Worm (Caenorhabditis elegans) whole organism, young adult: Measurements from ENCODE around the gene ram-5.

ENCODE experiments used
- B0035.1 ChIP-seq: sonication (generic microtip); optimal IDR thresholded peaks from 2 replicates; lab custom pipeline; 2016; ENCODE audit warnings: missing genetic modification characterization, mild to moderate bottlenecking, missing compliant biosample characterization, missing genotype, missing genetic modification reagents
- B0261.1 ChIP-seq: sonication (generic microtip); optimal IDR thresholded peaks from 2 replicates; lab custom pipeline; 2016; ENCODE audit warnings: mild to moderate bottlenecking, missing genetic modification characterization, moderate library complexity, missing compliant biosample characterization
- C17E4.6 ChIP-seq: fragments of 200-800 bp; sonication (Bioruptor generic); IDR thresholded peaks from 2 replicates; pipeline ENCODE4 v1.3.6; 2022; ENCODE audit warnings: missing genetic modification reagents, missing genetic modification characterization, missing compliant biosample characterization
- D2030.7 ChIP-seq: fragments of 200-800 bp; sonication (Bioruptor generic); IDR thresholded peaks from 2 replicates; pipeline ENCODE4 v1.3.6; 2022; ENCODE audit warnings: missing genetic modification reagents, missing genetic modification characterization, missing compliant biosample characterization
- F49E8.2 ChIP-seq: sonication (generic microtip); optimal IDR thresholded peaks from 3 replicates; lab custom pipeline; 2017; ENCODE audit warnings: missing genetic modification characterization, mild to moderate bottlenecking, missing compliant biosample characterization, antibody characterized with exemption, moderate library complexity; ENCODE audit not compliant: insufficient read depth
- F52B5.7 ChIP-seq: sonication (generic microtip); optimal IDR thresholded peaks from 2 replicates; lab custom pipeline; 2016; ENCODE audit warnings: mild to moderate bottlenecking, missing genetic modification characterization, missing compliant biosample characterization
- F57A8.1 ChIP-seq: fragments of 200-800 bp; sonication (Bioruptor generic); optimal IDR thresholded peaks from 2 replicates; lab custom pipeline; 2018; ENCODE audit warnings: mild to moderate bottlenecking, missing genetic modification characterization, moderate library complexity, missing compliant biosample characterization
- Y53F4B.3 ChIP-seq: fragments of 200-800 bp; sonication (Bioruptor generic); IDR thresholded peaks from 2 replicates; pipeline ENCODE4 v1.3.6; 2022; ENCODE audit warnings: missing genetic modification reagents, missing genetic modification characterization, missing compliant biosample characterization
- Y79H2A.3 ChIP-seq: fragments of 200-800 bp; sonication (Bioruptor generic); conservative IDR thresholded peaks from 2 replicates; pipeline ENCODE4 v1.3.6; 2022; ENCODE audit warnings: missing genetic modification reagents, missing genetic modification characterization, missing compliant biosample characterization
- Y95B8A.8 ChIP-seq: fragments of 200-800 bp; sonication (Bioruptor generic); IDR thresholded peaks from 2 replicates; pipeline ENCODE4 v1.3.6; 2022; ENCODE audit warnings: missing genetic modification reagents, missing genetic modification characterization, missing compliant biosample characterization
- ZK185.1 ChIP-seq: sonication (generic microtip); optimal IDR thresholded peaks from 2 replicates; lab custom pipeline; 2016; ENCODE audit warnings: mild to moderate bottlenecking, missing genetic modification characterization, missing compliant biosample characterization; ENCODE audit not compliant: poor library complexity, severe bottlenecking
- ama-1 ChIP-seq, 3 experiments: fragments of 150-350 bp in 1 of 3; sonication (generic microtip) in 2 of 3; optimal IDR thresholded peaks; 2 replicates each; lab custom pipeline; 2014 to 2018; ENCODE audit warnings: missing biosample characterization in 2 of 3, missing genetic modification characterization in 2 of 3, missing genetic modification reagents in 2 of 3
- aptf-2 ChIP-seq: fragments of 200-800 bp; sonication (Bioruptor generic); conservative IDR thresholded peaks from 2 replicates; pipeline ENCODE4 v1.3.6; 2022; ENCODE audit warnings: missing genetic modification reagents, missing genetic modification characterization, missing compliant biosample characterization
- aptf-3 ChIP-seq: fragments of 200-800 bp; sonication (Bioruptor generic); IDR thresholded peaks from 2 replicates; pipeline ENCODE4 v1.3.6; 2022; ENCODE audit warnings: missing genetic modification characterization, missing compliant biosample characterization
- ccch-3 ChIP-seq: fragments of 200-800 bp; sonication (Bioruptor generic); optimal IDR thresholded peaks from 2 replicates; lab custom pipeline; 2018; ENCODE audit warnings: mild to moderate bottlenecking, missing genetic modification characterization, missing compliant biosample characterization
- ceh-100 ChIP-seq: fragments of 200-800 bp; sonication (Bioruptor generic); IDR thresholded peaks from 2 replicates; pipeline ENCODE4 v1.3.6; 2022; ENCODE audit warnings: missing genetic modification reagents, missing genetic modification characterization, missing compliant biosample characterization
- ceh-58 ChIP-seq: fragments of 200-800 bp; sonication (Bioruptor generic); IDR thresholded peaks from 2 replicates; pipeline ENCODE4 v1.3.6; 2022; ENCODE audit warnings: missing genetic modification characterization, missing compliant biosample characterization
- ceh-79 ChIP-seq: sonication (generic microtip); optimal IDR thresholded peaks from 2 replicates; lab custom pipeline; 2017; ENCODE audit warnings: mild to moderate bottlenecking, missing genetic modification characterization, missing compliant biosample characterization
- chd-7 ChIP-seq: sonication (generic microtip); optimal IDR thresholded peaks from 2 replicates; lab custom pipeline; 2016; ENCODE audit warnings: mild to moderate bottlenecking, missing genetic modification characterization, moderate library complexity, missing compliant biosample characterization
- dpl-1 ChIP-seq: fragments of 150-350 bp; optimal IDR thresholded peaks from 2 replicates; lab custom pipeline; 2014; ENCODE audit warnings: missing biosample characterization, missing genetic modification reagents, missing genetic modification characterization
- efl-1 ChIP-seq: fragments of 150-350 bp; optimal IDR thresholded peaks from 2 replicates; lab custom pipeline; 2014; ENCODE audit warnings: missing biosample characterization, missing genetic modification reagents, missing genetic modification characterization
- egl-18 ChIP-seq: fragments of 200-800 bp; sonication (Bioruptor generic); IDR thresholded peaks from 2 replicates; pipeline ENCODE4 v1.3.6; 2022; ENCODE audit warnings: missing genetic modification reagents, missing genetic modification characterization, missing compliant biosample characterization
- ekl-4 ChIP-seq: fragments of 200-800 bp; sonication (Bioruptor generic); IDR thresholded peaks from 2 replicates; pipeline ENCODE4 v1.3.6; 2022; ENCODE audit warnings: missing genetic modification reagents, missing genetic modification characterization, missing compliant biosample characterization
- fkh-3 ChIP-seq: sonication (generic microtip); optimal IDR thresholded peaks from 2 replicates; lab custom pipeline; 2016; ENCODE audit warnings: mild to moderate bottlenecking, missing genetic modification characterization, missing compliant biosample characterization
- gei-17 ChIP-seq: fragments of 200-800 bp; sonication (Bioruptor generic); optimal IDR thresholded peaks from 2 replicates; lab custom pipeline; 2018; ENCODE audit warnings: mild to moderate bottlenecking, missing genetic modification characterization, missing compliant biosample characterization
- him-1 ChIP-seq: sonication (generic microtip); optimal IDR thresholded peaks from 2 replicates; lab custom pipeline; 2016; ENCODE audit warnings: missing genotype, missing genetic modification reagents, missing genetic modification characterization, missing compliant biosample characterization
- hrde-1 ChIP-seq: sonication (generic microtip); optimal IDR thresholded peaks from 2 replicates; lab custom pipeline; 2016; ENCODE audit warnings: missing genetic modification characterization, mild to moderate bottlenecking, missing compliant biosample characterization, moderate library complexity, missing genotype, missing genetic modification reagents, borderline replicate concordance
- hsf-1 ChIP-seq: fragments of 200-800 bp; sonication (Bioruptor generic); IDR thresholded peaks from 2 replicates; pipeline ENCODE4 v1.3.6; 2022; ENCODE audit warnings: missing genetic modification reagents, missing genetic modification characterization, missing compliant biosample characterization
- lag-1 ChIP-seq: fragments of 200-800 bp; sonication (Bioruptor generic); IDR thresholded peaks from 2 replicates; pipeline ENCODE4 v1.3.6; 2022; ENCODE audit warnings: missing genetic modification reagents, missing genetic modification characterization, missing compliant biosample characterization
- let-526 ChIP-seq: fragments of 200-800 bp; sonication (Bioruptor generic); IDR thresholded peaks from 2 replicates; pipeline ENCODE4 v1.3.6; 2022; ENCODE audit warnings: missing genetic modification reagents, missing genetic modification characterization, missing compliant biosample characterization
- let-607 ChIP-seq, 2 experiments: fragments of 200-800 bp in 1 of 2; sonication (Bioruptor generic) in 1 of 2; sonication (generic microtip) in 1 of 2; optimal IDR thresholded peaks; 2 replicates each; lab custom pipeline; 2016 to 2018; ENCODE audit warnings: mild to moderate bottlenecking in 2 of 2, missing compliant biosample characterization in 2 of 2, missing genetic modification characterization in 2 of 2, moderate library complexity in 2 of 2, missing genotype in 1 of 2
- lin-26 ChIP-seq: fragments of 200-800 bp; sonication (Bioruptor generic); IDR thresholded peaks from 2 replicates; pipeline ENCODE4 v1.3.6; 2022; ENCODE audit warnings: missing genetic modification reagents, missing genetic modification characterization, missing compliant biosample characterization
- lin-35 ChIP-seq, 3 experiments: fragments of 150-350 bp in 2 of 3; sonication (generic microtip) in 1 of 3; optimal IDR thresholded peaks; 2 replicates each; lab custom pipeline; 2014 to 2018; ENCODE audit warnings: missing biosample characterization in 3 of 3, missing genetic modification characterization in 3 of 3, missing genetic modification reagents in 3 of 3
- lin-40 ChIP-seq: sonication (generic microtip); optimal IDR thresholded peaks from 2 replicates; lab custom pipeline; 2016; ENCODE audit warnings: missing genetic modification characterization, mild to moderate bottlenecking, missing compliant biosample characterization, missing genotype, missing genetic modification reagents
- lin-54 ChIP-seq: fragments of 200-800 bp; sonication (Bioruptor generic); optimal IDR thresholded peaks from 2 replicates; lab custom pipeline; 2018; ENCODE audit warnings: mild to moderate bottlenecking, missing genetic modification characterization, missing compliant biosample characterization
- lsl-1 ChIP-seq: fragments of 200-800 bp; sonication (Bioruptor generic); optimal IDR thresholded peaks from 2 replicates; lab custom pipeline; 2018; ENCODE audit warnings: mild to moderate bottlenecking, missing genetic modification characterization, moderate library complexity, missing compliant biosample characterization
- madf-10 ChIP-seq: sonication (generic microtip); optimal IDR thresholded peaks from 2 replicates; lab custom pipeline; 2016; ENCODE audit warnings: mild to moderate bottlenecking, missing genetic modification characterization, missing compliant biosample characterization
- madf-3 ChIP-seq: fragments of 200-800 bp; sonication (Bioruptor generic); IDR thresholded peaks from 2 replicates; pipeline ENCODE4 v1.3.6; 2022; ENCODE audit warnings: missing genetic modification reagents, missing genetic modification characterization, missing compliant biosample characterization
- madf-6 ChIP-seq: fragments of 200-800 bp; sonication (Bioruptor generic); IDR thresholded peaks from 2 replicates; pipeline ENCODE4 v1.3.6; 2022; ENCODE audit warnings: missing genetic modification reagents, missing genetic modification characterization, missing compliant biosample characterization
- mcd-1 ChIP-seq: fragments of 200-800 bp; sonication (Bioruptor generic); IDR thresholded peaks from 2 replicates; pipeline ENCODE4 v1.3.6; 2022; ENCODE audit warnings: missing genetic modification reagents, missing genetic modification characterization, missing compliant biosample characterization
- nfya-1 ChIP-seq: sonication (generic microtip); optimal IDR thresholded peaks from 2 replicates; lab custom pipeline; 2017; ENCODE audit warnings: antibody characterized with exemption, missing compliant biosample characterization, missing genetic modification characterization, borderline replicate concordance; ENCODE audit not compliant: insufficient read depth
- nhr-90 ChIP-seq: sonication (generic microtip); optimal IDR thresholded peaks from 2 replicates; lab custom pipeline; 2016; ENCODE audit warnings: missing genotype, mild to moderate bottlenecking, missing genetic modification characterization, missing compliant biosample characterization
- sdz-38 ChIP-seq: sonication (generic microtip); optimal IDR thresholded peaks from 2 replicates; lab custom pipeline; 2016; ENCODE audit warnings: missing genotype, missing genetic modification characterization, missing compliant biosample characterization
- sea-2 ChIP-seq: fragments of 200-800 bp; sonication (Bioruptor generic); IDR thresholded peaks from 2 replicates; pipeline ENCODE4 v1.3.6; 2022; ENCODE audit warnings: missing genetic modification characterization, missing compliant biosample characterization
- snpc-1.1 ChIP-seq: sonication (generic microtip); optimal IDR thresholded peaks from 2 replicates; lab custom pipeline; 2017; ENCODE audit warnings: missing genetic modification characterization, mild to moderate bottlenecking, missing compliant biosample characterization, antibody characterized with exemption, moderate library complexity, missing genotype, missing genetic modification reagents; ENCODE audit not compliant: insufficient read depth
- snpc-4 ChIP-seq, 5 experiments: fragments of 150-350 bp in 1 of 5; sonication (generic microtip) in 4 of 5; optimal IDR thresholded peaks; 2 replicates each; lab custom pipeline; 2014 to 2018; ENCODE audit warnings: missing genetic modification characterization in 5 of 5, missing biosample characterization in 3 of 5, antibody characterized with exemption in 2 of 5, mild to moderate bottlenecking in 2 of 5, missing compliant biosample characterization in 2 of 5, missing genotype in 2 of 5, moderate library complexity in 2 of 5, missing genetic modification reagents in 1 of 5
- ztf-22 ChIP-seq: fragments of 200-800 bp; sonication (Bioruptor generic); optimal IDR thresholded peaks from 2 replicates; lab custom pipeline; 2018; ENCODE audit warnings: mild to moderate bottlenecking, missing genetic modification characterization, moderate library complexity, missing compliant biosample characterization

ram-5 gene

ce11 chrX:14602676-14603075, 52.7 kb downstream of the ram-5 start, which contains the start of gene eor-2 (continued):
- TF ChIP-seq nfya-1 (tag; lab: Kevin White, UChicago) (no peak), sdz-38 (tag; lab: Kevin White, UChicago) (no peak), Y53F4B.3 (no peak), fkh-3 (tag; lab: Kevin White, UChicago) (no peak), madf-6 (GFP tag; lab: Robert Waterston, UW) (no peak), ZK185.1 (tag; lab: Kevin White, UChicago) (peak; percentile 31), Y95B8A.8 (GFP tag; lab: Robert Waterston, UW) (no peak), gei-17 (GFP tag; lab: Kevin White, UChicago) (peak; percentile 41), him-1 (tag; lab: Kevin White, UChicago) (no peak), let-526 (GFP tag; lab: Robert Waterston, UW) (no peak), let-607 (tag; optimal IDR thresholded peaks at IDR 0.05; lab: Kevin White, UChicago) (peak in 1 of 2 experiments; percentile 47), snpc-1.1 (tag; lab: Kevin White, UChicago) (no peak), F52B5.7 (tag; lab: Kevin White, UChicago) (no peak), ekl-4 (GFP tag; lab: Robert Waterston, UW) (no peak), F57A8.1 (GFP tag; lab: Kevin White, UChicago) (no peak), chd-7 (no peak), ama-1 (optimal IDR thresholded peaks at IDR 0.05; lab: Kevin White, UChicago) (no peak), ama-1 (GFP tag; optimal IDR thresholded peaks at IDR 0.05; lab: Kevin White, UChicago) (no peak), lin-40 (peak; percentile 58), efl-1 (GFP tag; lab: Kevin White, UChicago) (no peak), hsf-1 (GFP tag; lab: Robert Waterston, UW) (no peak), ccch-3 (no peak), lin-26 (GFP tag; lab: Robert Waterston, UW) (no peak), Y79H2A.3 (GFP tag; lab: Robert Waterston, UW) (no peak), D2030.7 (GFP tag; lab: Robert Waterston, UW) (no peak), hrde-1 (tag; lab: Kevin White, UChicago) (no peak), snpc-4 (GFP tag; optimal IDR thresholded peaks at IDR 0.05; lab: Kevin White, UChicago) (peak; percentile 17), snpc-4 (tag; optimal IDR thresholded peaks at IDR 0.05; lab: Kevin White, UChicago) (peak; percentile 70 to 86 (median 72)), C17E4.6 (no peak), aptf-3 (GFP tag; lab: Robert Waterston, UW) (no peak), B0035.1 (no peak), sea-2 (GFP tag; lab: Robert Waterston, UW) (no peak), mcd-1 (GFP tag; lab: Robert Waterston, UW) (0 out of 2 replicates have a peak, but pooled peaks have one; percentile 27), nhr-90 (tag; lab: Kevin White, UChicago) (no peak), F49E8.2 (tag; lab: Kevin White, UChicago) (no peak), madf-3 (GFP tag; lab: Robert Waterston, UW) (no peak), lin-35 (GFP tag; optimal IDR thresholded peaks at IDR 0.05; lab: Kevin White, UChicago) (no peak), egl-18 (no peak), lsl-1 (GFP tag; lab: Kevin White, UChicago) (no peak), aptf-2 (GFP tag; lab: Robert Waterston, UW) (no peak), ztf-22 (GFP tag; lab: Kevin White, UChicago) (no peak), lag-1 (GFP tag; lab: Robert Waterston, UW) (no peak), madf-10 (tag; lab: Kevin White, UChicago) (peak; percentile 60), ceh-79 (no peak), B0261.1 (tag; lab: Kevin White, UChicago) (no peak), ceh-58 (GFP tag; lab: Robert Waterston, UW) (no peak), lin-54 (GFP tag; lab: Kevin White, UChicago) (no peak), ceh-100 (GFP tag; lab: Robert Waterston, UW) (no peak), dpl-1 (GFP tag; lab: Kevin White, UChicago) (peak; percentile 1)
